Fruit fly (Drosophila melanogaster): Measurements from ENCODE around the gene CG42394.

CG42394 gene

dm6 chr3R:10826796-10827524, 22.7 kb upstream of the CG42394 start, which contains the start of gene Cad86C (continued):
- TF ChIP-seq Tbp (GFP tag; optimal IDR thresholded peaks at IDR 0.05) (no peak), CG7745 (tag; optimal IDR thresholded peaks at IDR 0.05) (no peak), CG18619 (GFP tag; optimal IDR thresholded peaks at IDR 0.05) (no peak), Opbp (GFP tag; IDR thresholded peaks at IDR 0.05; ENCODE audit: partially characterized antibody) (no peak), grau (tag; optimal IDR thresholded peaks at IDR 0.05) (no peak), CG10565 (GFP tag; optimal IDR thresholded peaks at IDR 0.05) (no peak), CG10267 (tag; optimal IDR thresholded peaks at IDR 0.05) (no peak), oc (tag; optimal IDR thresholded peaks at IDR 0.05) (peak; percentile 3), mld (GFP tag; IDR thresholded peaks at IDR 0.05; ENCODE audit: partially characterized antibody) (no peak), CG17361 (GFP tag; IDR thresholded peaks at IDR 0.05) (no peak), Dbx (GFP tag; IDR thresholded peaks at IDR 0.05) (0 out of 3 replicates have a peak, but pooled peaks have one; percentile 21), CG4730 (GFP tag; IDR thresholded peaks at IDR 0.05) (no peak), sim (GFP tag; IDR thresholded peaks at IDR 0.05) (peak; percentile 11; the same call in 1 of the 2 replicates), CG9876 (GFP tag; optimal IDR thresholded peaks at IDR 0.05) (no peak), stwl (tag; optimal IDR thresholded peaks at IDR 0.05) (no peak), CG10321 (GFP tag; IDR thresholded peaks at IDR 0.05) (no peak), z (GFP tag; IDR thresholded peaks at IDR 0.05) (peak; percentile 86), CG7786 (GFP tag; optimal IDR thresholded peaks at IDR 0.05) (no peak), CG9932 (GFP tag; IDR thresholded peaks at IDR 0.05) (0 out of 2 replicates have a peak, but pooled peaks have one; percentile 42), CG3281 (GFP tag; optimal IDR thresholded peaks at IDR 0.05) (no peak), ato (GFP tag; IDR thresholded peaks at IDR 0.05; ENCODE audit: partially characterized antibody) (peak; percentile 45; the same call in 1 of the 2 replicates), Gug (GFP tag; IDR thresholded peaks at IDR 0.05) (no peak), sens (GFP tag) (peak; percentile 64), Dip2 (GFP tag; IDR thresholded peaks at IDR 0.05) (no peak), CG17385 (GFP tag; optimal IDR thresholded peaks at IDR 0.05) (peak; percentile 12), sna (GFP tag; IDR thresholded peaks at IDR 0.05; ENCODE audit: partially characterized antibody) (peak; percentile 67), Pdp1 (GFP tag; optimal IDR thresholded peaks at IDR 0.05) (no peak), fd96Cb (tag; optimal IDR thresholded peaks at IDR 0.05) (no peak), Six4 (GFP tag; optimal IDR thresholded peaks at IDR 0.05) (no peak), CG8281 (tag; optimal IDR thresholded peaks at IDR 0.05) (no peak), so (GFP tag; IDR thresholded peaks at IDR 0.05) (peak; percentile 21; the same call in 1 of the 3 replicates), wor (GFP tag; IDR thresholded peaks at IDR 0.05) (no peak), BEAF-32 (GFP tag; optimal IDR thresholded peaks at IDR 0.05) (no peak), trem (tag; optimal IDR thresholded peaks at IDR 0.05) (no peak), salm (tag; optimal IDR thresholded peaks at IDR 0.05) (no peak), twi (tag; optimal IDR thresholded peaks at IDR 0.05) (no peak), Ravus (GFP tag; IDR thresholded peaks at IDR 0.05) (no peak), chn (GFP tag; optimal IDR thresholded peaks at IDR 0.05) (no peak), CG13424 (tag; optimal IDR thresholded peaks at IDR 0.05) (no peak), CG11456 (GFP tag; IDR thresholded peaks at IDR 0.05) (no peak), CG10147 (GFP tag; optimal IDR thresholded peaks at IDR 0.05) (no peak), Nf-YA (GFP tag; IDR thresholded peaks at IDR 0.05) (no peak), esg (GFP tag; conservative IDR thresholded peaks at IDR 0.05) (no peak), tio (GFP tag; optimal IDR thresholded peaks at IDR 0.05) (no peak), eve (GFP tag; optimal IDR thresholded peaks at IDR 0.05) (no peak), Oli (tag; optimal IDR thresholded peaks at IDR 0.05) (no peak), NC2β (GFP tag; optimal IDR thresholded peaks at IDR 0.05) (no peak), CG7963 (GFP tag; IDR thresholded peaks at IDR 0.05; ENCODE audit: partially characterized antibody) (0 out of 3 replicates have a peak, but pooled peaks have one; percentile 40), CG4617 (GFP tag; optimal IDR thresholded peaks at IDR 0.05; ENCODE audit: borderline replicate concordance) (no peak), gcm2 (GFP tag; optimal IDR thresholded peaks at IDR 0.05) (no peak)

All from whole organism, embryonic.